Fruit fly (Drosophila melanogaster) whole organism, larva: Measurements from ENCODE around the gene CG10366.

Experiments
- noc ChIP-seq: fragments of 200-800 bp; sonication (Bioruptor generic); optimal IDR thresholded peaks from 3 replicates; lab custom pipeline; 2019; ENCODE audit warnings: missing biosample characterization, mild to moderate bottlenecking, missing genetic modification characterization, moderate library complexity

Gene CG10366

DNA sequence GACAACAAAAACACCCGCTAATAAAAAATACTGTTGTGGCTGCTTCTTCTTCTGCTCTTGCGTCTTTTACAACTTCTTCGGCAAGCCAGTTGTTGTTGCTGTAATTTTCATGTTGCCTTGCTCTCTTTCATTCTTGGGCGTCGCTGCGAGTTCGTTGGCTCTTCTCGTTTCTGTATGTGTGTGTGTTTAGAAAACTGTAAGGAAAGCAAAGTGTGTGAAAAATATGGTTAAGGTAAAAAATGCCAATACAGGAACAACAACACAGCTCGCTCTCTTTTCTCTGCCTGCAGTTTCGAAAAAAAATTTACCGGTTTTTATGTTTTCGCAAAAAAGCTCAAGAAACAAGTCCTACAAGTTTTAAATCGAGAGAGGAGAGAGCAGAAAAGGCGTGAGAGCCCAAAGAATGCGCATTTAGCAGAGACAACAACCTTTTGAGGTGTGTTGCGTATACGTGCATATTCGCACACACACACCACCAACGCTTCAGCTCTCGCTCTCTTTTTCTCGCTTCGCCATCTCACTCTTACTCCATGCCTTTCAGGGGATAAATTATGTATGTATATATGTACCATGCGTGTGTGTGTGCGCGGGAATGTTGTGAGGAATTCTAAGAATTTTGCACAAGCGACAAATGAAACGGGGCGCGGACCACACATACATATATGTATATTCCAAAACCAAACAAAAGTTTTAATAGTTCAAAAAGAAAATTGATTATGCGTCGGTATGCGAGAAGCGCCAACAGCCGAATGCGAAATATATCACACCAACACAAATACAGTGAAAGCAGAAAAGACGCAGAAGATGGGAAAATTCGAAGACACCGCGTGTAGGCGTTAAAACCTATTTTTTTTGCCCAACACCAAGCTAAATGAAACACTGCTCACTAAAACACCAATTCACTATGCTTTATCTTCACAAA is 12.2 kb upstream of the CG10366 start:
- no peak for TF ChIP-seq noc

DNA sequence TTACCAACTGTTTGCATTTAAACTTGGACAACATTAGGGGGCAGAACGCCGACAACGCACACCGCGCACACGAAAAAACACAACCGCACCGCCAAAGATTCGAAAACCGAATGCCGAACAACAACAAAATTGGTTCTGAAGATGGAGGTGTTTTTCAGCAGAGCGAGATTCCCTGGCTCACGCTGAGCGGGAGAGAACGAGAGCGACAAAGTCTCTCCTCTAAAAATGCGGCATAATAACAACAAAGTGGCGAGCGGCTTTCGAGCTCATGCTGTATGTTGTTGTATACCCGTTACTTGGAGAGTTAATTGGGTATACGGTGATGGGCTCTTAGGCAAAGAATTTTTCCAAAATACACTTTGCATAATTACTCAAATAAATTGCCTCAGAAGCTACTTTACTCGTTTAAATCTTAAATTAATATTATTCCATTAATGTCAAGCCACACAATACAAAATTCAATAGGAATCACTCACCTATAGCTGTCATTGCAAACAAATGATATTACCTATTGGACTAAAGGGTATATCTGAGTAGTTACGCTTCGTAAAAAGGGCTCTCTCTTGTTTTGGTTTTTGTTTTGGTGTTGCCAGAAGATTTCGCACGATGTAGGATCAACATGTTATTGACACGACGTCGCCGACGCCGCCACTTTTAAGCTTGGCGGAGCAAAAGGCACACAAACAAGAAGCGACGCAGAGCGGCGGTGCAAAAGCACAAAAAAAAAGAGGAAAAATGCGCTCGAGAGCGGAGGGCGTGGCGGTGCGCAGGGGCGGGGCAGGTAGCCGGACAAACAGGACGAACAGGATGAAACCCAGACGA is 11.3 kb upstream of the CG10366 start:
- peak; percentile 85 for TF ChIP-seq noc

DNA sequence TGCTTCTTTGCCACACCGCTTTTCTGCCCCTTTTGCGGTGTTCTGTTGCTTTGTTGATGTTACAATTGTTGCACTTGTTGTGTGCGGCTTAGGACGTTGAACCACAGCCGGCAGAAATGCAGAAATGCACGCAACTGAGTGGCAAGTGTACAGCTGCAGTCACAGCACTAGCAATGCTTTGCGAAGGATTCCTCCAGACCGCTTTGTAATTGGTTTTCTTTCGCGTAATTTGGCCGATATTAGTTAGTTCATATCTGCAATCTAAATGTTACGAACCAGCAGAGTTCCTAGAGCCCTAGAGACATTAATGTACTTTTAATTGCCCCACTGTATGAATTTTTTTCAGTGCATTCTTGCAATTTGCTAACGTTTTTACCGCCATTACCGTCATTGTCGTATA is 9.7 kb upstream of the CG10366 start:
- TF ChIP-seq noc = no peak

DNA sequence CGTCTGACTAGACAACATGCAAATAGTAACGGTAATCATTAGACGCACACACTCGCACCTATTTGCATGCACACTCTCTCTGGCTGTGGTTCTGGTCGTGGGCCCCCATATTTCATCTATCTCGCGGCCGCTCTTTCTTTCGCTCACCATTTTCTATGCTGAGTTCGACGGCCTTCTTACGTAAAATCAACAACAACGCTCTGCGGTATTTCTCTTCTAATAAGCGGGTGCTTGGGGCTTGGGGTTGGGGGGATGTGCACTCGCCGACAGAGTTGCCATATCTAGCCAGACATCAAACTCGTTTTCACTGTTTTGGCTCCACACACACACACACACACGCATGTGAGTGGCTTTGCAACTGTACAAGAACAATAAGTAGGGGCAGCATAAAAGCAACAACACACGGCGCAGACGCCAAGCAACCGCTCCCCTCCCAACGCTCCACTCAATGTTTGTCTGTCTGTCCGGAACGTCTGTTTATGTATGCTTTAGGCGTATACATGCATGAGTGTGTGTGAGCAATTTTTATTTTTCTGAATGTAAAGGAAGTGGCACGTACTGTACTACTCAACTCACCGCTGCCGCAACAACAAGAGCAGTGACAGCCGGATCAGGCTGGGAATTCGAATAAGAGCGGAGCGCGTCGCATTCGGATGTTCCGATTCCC is 8.9 kb upstream of the CG10366 start:
- no peak for TF ChIP-seq noc

DNA sequence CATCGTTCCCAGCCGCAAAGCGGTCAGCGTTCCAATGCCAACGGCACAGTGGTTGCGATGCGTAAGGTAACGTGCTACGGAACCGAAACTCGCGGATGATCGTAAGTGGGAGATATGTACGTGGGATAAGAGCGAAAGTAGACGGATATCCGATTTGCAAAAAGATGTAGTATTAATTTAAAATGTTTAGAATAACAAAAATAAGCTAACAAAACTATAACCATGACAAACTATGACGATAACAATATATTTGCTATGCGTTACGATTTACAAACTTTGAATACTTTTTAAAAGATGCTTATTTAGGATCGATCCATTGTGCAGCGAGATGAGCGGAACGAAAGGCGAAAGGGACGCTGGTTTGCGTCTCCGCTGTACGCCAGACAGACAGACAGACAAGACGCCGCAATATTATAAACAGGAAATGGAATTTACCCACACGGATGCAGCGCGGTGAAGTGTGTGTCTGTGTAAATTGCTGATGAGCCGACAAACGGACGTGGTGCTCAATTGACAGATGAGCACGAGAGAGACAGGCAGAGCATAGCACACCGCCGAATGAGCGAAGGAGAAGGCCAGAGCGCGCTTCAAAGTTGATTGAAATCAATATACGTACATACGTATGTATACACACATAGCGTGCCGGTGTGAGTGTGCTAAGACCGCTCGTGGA is 8.3 kb upstream of the CG10366 start:
- peak; percentile 88 for TF ChIP-seq noc

DNA sequence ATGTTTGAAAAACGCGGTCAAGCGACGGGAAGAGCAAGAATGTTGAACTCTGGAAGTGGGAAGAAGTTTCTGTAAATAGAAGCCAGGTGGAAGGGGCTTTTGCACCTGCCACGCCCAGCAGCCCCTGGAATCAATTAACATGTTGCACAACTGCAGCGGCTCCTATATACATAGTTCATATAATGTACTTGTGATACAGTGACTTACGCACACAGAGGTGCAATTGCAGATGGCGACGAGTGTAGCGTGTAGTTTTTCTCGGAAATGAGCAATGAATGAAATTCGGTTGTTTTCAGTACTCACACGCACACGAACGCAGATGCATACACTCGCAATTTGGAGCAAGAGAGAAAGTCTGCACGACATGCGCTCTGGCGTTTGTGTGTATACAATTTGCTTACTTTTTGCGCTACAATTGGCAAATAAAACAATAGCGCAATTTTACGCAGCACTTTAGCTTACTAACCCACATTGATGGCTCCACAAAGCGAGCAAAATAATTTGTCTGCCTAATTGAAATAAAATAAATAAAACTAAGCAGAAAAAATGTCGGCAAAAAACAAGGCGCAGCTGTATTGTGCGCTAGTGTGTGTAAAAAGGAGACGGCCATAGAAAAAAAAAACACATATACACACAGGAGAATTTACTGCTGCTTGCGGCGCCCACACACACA is 7.6 kb upstream of the CG10366 start:
- no peak for TF ChIP-seq noc

DNA sequence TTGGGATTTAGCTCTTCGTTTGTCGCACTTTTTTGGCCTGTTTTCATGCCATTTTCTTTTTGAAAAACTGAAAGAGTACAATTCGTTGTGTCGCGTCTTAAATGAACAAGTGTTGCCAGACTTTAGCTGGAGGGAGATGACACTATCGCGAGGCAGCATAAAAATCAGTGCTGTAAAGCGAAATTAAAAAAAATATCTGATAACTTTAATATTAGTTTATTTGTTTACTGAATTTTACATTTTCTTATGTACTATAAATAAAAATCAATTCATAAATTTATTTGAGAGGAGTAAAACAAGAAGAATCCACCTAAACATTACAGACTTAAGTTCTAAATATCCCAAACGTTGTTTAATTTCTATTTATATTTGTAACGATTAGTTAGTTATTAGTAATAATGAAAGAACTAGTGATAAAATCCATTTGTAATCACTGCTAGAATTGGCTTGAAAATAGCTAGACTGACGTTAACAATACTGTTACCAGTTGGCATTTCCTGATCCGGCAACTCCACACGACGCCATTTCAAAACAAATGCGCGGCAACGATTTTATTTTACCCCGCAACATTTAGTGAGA is 6.8 kb upstream of the CG10366 start, which contains the start of the genes spi and msb1l:
Gene spi, minus strand, starts transcription at position 129 of the 579 bp plus-strand sequence.
Gene msb1l, plus strand, starts transcription at position 515 of the 579 bp plus-strand sequence.
- peak; percentile 42 for TF ChIP-seq noc

DNA sequence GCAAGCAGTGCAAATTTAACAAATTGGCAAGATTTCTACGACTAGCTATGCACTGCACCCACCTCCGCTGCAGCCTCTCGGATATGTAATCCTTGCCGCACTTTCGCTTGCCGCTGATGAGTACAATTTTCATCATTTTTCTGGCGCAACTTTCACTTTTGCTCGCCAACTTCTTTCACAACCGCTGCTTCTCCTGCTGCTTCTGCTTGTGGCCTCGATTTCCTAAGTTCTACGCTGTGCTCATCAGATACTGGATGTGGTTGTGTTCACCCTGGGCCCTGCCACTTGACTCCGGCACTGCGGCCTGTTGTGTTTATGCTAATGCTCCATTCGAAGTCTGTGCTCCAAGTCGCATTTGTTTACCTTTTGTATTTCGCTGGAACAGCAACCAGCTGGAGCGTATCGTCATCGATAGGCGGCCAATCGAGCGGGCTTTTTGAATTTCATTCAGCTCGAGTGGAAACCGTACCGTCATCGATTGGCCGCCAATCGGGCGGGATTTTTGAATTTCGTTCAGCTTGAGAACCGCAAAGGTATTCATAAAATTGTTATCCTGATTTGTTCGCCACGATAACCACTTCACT is 3.9 kb upstream of the CG10366 start, which contains the start of gene Pmvk:
Gene Pmvk, minus strand, starts transcription at position 357 of the 584 bp plus-strand sequence.
- no peak for TF ChIP-seq noc

DNA sequence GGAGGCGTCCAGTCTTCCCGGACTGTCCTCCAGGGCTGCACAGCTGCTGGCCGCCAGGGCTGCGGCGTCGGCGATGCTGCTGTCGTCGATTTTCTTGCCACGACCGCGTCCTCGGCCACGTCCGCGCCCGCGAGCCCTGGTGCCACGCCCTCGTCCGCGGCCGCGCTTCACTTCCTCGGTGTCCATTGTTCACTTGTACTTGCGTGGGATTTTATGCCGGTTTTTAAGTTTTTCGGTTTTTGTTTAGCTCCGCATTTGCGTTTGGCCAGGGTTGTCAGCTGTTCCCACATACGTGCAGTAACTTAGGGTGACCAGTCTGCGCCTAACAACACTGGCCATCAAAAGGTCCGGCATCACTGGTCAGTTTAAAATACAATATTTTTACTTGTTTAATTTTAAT is 1.9 kb upstream of the CG10366 start, which contains the start of gene Hakai:
Gene Hakai, minus strand, starts transcription at position 290 of the 400 bp plus-strand sequence.
- TF ChIP-seq noc = peak; percentile 23

DNA sequence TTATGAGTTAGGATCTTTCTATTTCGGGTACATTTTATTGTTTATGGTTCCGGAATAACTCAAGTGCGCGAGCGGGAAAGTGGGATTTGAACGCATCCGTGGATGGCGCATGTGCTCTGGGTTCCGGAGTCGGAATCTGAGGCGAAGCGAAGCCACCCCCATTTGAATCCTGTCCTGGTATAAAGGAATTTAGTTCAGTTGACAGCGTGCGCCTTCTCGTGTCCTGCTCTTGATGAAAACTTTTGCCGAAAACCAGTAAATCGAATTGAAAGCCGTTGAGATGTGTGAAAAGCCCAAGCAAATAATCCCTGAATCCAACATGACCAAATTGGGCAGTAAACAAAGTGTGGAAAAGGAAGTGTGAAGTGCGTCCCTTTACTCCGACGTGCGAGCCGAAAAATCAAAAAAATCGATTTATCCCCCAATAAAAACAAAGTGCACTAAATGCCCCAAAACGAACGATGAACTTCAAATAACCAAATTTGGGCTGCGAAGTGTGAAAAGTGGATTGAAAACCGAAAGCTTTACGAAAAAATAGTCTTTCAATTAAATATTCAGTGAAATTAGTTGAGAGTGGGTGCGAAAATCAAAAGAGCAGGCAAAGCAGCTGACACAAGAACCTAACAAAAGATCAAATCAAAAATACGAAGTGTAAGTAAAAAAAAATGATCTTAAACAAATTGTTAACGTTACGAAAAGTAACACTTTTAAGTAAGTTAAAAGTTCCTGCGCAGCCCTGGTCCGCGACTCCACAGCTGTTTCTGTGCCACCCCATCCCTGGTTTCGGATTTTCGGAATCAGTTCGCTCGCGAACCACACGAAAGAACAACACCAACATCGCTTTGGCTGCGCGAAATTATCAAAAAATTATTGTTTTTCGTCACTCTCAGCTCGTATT is 2.6 kb downstream of the CG10366 start, which contains the start of gene Lar:
Gene Lar, plus strand, starts transcription at position 188 of the 898 bp plus-strand sequence.
- TF ChIP-seq noc = peak; percentile 24

DNA sequence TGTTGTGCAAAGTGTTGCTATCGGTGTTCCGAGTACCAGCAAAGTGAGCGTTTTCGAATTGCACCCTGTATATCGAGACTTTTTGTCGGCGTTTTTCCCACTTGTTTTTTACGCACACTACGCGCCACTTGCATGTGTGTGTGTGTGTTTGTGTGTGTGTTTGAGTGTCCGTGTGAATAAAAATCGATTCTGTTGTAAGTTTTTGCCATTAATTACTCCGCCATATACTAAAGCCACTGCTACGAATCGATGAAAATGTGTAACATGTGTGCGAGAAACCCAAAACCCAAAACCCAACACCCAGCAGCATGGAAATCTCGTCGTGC is 3.3 kb downstream of the CG10366 start:
- TF ChIP-seq noc = no peak

DNA sequence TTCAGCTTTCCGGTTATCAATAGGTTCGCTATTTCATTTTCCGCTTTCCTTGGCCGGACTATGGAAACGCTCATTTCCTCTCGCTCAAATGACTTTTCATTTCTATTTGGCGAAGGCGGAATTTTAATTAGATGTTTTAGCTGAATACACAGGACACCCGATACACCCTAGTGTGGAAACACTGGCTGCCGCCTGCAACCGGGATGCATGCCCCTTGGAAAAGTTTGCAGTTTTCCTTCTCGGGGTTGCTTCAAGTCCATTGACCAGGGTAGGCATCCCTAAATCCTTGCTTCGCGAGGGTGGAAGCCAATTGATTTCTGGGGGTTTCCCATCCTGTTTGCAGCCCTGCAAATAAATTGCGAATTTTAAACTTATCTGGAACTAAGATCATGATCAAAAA is 4.9 kb downstream of the CG10366 start:
- TF ChIP-seq noc = no peak

DNA sequence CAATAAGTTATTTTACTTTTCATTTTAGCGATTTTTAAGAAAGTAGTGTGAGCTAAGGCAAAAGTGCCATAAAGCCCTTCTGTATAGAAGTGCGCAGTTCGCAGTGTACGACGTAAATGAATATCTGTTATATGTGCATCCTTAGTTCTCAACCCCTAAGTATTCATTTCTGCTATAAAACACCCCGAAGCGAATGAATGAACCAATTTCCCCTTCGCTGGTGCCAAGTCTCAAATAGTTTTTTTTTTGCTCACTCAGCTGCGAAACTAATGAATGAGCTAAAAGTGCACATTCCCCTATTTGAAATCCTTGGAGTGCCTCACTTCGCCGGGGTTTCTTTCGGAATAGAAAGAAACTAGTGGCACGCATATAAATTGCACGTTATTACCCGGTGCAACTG is 6.6 kb downstream of the CG10366 start:
- TF ChIP-seq noc = no peak

DNA sequence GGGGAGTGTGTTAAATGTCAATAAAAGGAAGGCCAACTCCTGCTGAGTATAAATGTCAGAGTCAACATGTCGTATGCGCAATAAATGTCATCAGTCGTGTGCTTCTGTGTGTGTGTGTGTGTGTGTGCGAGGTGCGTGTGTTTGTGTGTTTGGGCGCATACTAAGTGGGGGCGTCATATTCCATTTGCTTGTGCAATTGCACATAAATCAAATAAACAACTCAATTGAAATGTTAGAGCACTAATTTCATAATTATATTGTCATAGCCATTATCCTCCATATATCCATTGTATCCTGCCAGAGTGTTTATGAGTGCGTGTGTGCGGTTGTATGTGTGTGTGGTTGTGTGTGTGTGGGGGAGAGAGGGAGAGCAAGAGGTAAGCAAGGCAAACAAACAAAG is 10.1 kb downstream of the CG10366 start:
- no peak for TF ChIP-seq noc
